Fruit fly (Drosophila melanogaster) whole organism, wandering third instar larva: ENCODE results near the gene Taf11.

Experiments
- CG32264 ChIP-seq: fragments of 200-800 bp; sonication (Bioruptor generic); optimal IDR thresholded peaks from 2 replicates; lab custom pipeline; 2016; ENCODE audit warnings: missing biosample characterization, missing genetic modification characterization
- CG9705 ChIP-seq: fragments of 200-800 bp; sonication (Bioruptor generic); optimal IDR thresholded peaks from 2 replicates; lab custom pipeline; 2018; ENCODE audit warnings: missing biosample characterization, mild to moderate bottlenecking, missing genetic modification characterization
- Dfd ChIP-seq: fragments of >200 bp; optimal IDR thresholded peaks from 2 replicates; lab custom pipeline; 2017; ENCODE audit warnings: missing biosample characterization, missing genetic modification characterization
- Hnf4 ChIP-seq: fragments of 200-800 bp; sonication (Bioruptor generic); optimal IDR thresholded peaks from 2 replicates; lab custom pipeline; 2016; ENCODE audit warnings: missing biosample characterization, mild to moderate bottlenecking, missing genetic modification characterization
- Hr78 ChIP-seq: fragments of >200 bp; optimal IDR thresholded peaks from 2 replicates; lab custom pipeline; 2017; ENCODE audit warnings: missing biosample characterization, missing genetic modification characterization
- Jra ChIP-seq: sonication (Bioruptor generic); optimal IDR thresholded peaks from 2 replicates; lab custom pipeline; 2016; ENCODE audit warnings: missing biosample characterization, missing genetic modification characterization
- Mio ChIP-seq: sonication (Bioruptor generic); optimal IDR thresholded peaks from 2 replicates; lab custom pipeline; 2016; ENCODE audit warnings: missing biosample characterization, missing genetic modification characterization
- OdsH ChIP-seq: fragments of 200-800 bp; sonication (Bioruptor generic); optimal IDR thresholded peaks from 2 replicates; lab custom pipeline; 2016; ENCODE audit warnings: missing biosample characterization, mild to moderate bottlenecking, missing genetic modification characterization
- Sp1 ChIP-seq: fragments of 200-800 bp; sonication (Bioruptor generic); optimal IDR thresholded peaks from 3 replicates; lab custom pipeline; 2019; ENCODE audit warnings: missing biosample characterization, mild to moderate bottlenecking, missing genetic modification characterization, moderate library complexity
- br ChIP-seq: fragments of 200-800 bp; sonication (Bioruptor generic); optimal IDR thresholded peaks from 2 replicates; lab custom pipeline; 2016; ENCODE audit warnings: missing biosample characterization, missing genetic modification characterization
- fru ChIP-seq: fragments of 200-800 bp; sonication (Bioruptor generic); optimal IDR thresholded peaks from 3 replicates; lab custom pipeline; 2016; ENCODE audit warnings: missing biosample characterization, mild to moderate bottlenecking, missing genetic modification characterization
- pan ChIP-seq: fragments of >200 bp; optimal IDR thresholded peaks from 2 replicates; lab custom pipeline; 2017
- tai ChIP-seq: sonication (Bioruptor generic); optimal IDR thresholded peaks from 2 replicates; lab custom pipeline; 2016; ENCODE audit warnings: missing biosample characterization, missing genetic modification characterization
- usp ChIP-seq: fragments of >200 bp; optimal IDR thresholded peaks from 2 replicates; lab custom pipeline; 2017; ENCODE audit warnings: missing biosample characterization, missing genetic modification characterization

DNA sequence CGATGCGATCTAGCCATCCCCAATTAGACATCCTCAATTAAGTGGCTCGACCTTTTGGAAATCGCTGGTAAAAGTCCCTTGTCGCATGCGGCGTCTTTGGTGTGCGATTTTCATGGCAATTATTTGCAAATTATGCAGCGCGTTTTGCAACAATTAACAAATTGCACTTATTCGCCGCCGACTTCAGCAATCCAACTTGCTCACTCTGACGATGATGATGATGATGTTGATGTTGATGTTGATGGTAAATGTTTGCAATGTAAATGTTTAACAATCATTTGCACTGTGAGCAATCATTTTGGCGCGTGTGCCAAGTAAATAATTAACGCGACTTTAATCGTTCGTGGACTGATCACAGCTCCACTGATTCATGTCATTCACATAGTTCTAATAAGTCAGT, 28.9 kb downstream of the Taf11 start:
- TF ChIP-seq OdsH (GFP tag; lab: Kevin White, UChicago): no peak
- no peak for TF ChIP-seq Hnf4 (GFP tag; lab: Kevin White, UChicago)
- TF ChIP-seq fru (GFP tag; lab: Kevin White, UChicago): no peak
- TF ChIP-seq br (GFP tag; lab: Kevin White, UChicago): no peak
- TF ChIP-seq Dfd (GFP tag; lab: Kevin White, UChicago): no peak
- TF ChIP-seq Mio: no peak
- no peak for TF ChIP-seq Hr78
- TF ChIP-seq CG9705 (GFP tag; lab: Kevin White, UChicago): no peak
- no peak for TF ChIP-seq Jra (GFP tag; lab: Kevin White, UChicago)
- no peak for TF ChIP-seq Sp1 (GFP tag; lab: Kevin White, UChicago)
- TF ChIP-seq pan (lab: Kevin White, UChicago): no peak
- TF ChIP-seq tai (GFP tag; lab: Kevin White, UChicago): no peak
- TF ChIP-seq usp: no peak
- no peak for TF ChIP-seq CG32264 (GFP tag; lab: Kevin White, UChicago)
